Worm (Caenorhabditis elegans) whole organism, L1 larva: Measurements from ENCODE around the gene ZK1058.9.

Source experiments
- C16A3.4 ChIP-seq: fragments of 150-350 bp; optimal IDR thresholded peaks from 2 replicates; lab custom pipeline; 2014; ENCODE audit warnings: missing biosample characterization, missing genetic modification characterization
- F16B12.6 ChIP-seq: fragments of 150-350 bp; optimal IDR thresholded peaks from 2 replicates; lab custom pipeline; 2014; ENCODE audit warnings: missing biosample characterization, missing genetic modification characterization
- aha-1 ChIP-seq: fragments of 150-350 bp; optimal IDR thresholded peaks from 2 replicates; lab custom pipeline; 2014; ENCODE audit warnings: missing biosample characterization, missing genetic modification characterization
- alr-1 ChIP-seq: fragments of 200-800 bp; sonication (Bioruptor generic); optimal IDR thresholded peaks from 2 replicates; lab custom pipeline; 2018; ENCODE audit warnings: borderline replicate concordance, mild to moderate bottlenecking, missing genetic modification characterization, missing compliant biosample characterization
- blmp-1 ChIP-seq: fragments of 150-350 bp; optimal IDR thresholded peaks from 2 replicates; lab custom pipeline; 2014; ENCODE audit warnings: missing biosample characterization, missing genetic modification characterization
- ceh-63 ChIP-seq: fragments of 200-800 bp; sonication (Bioruptor generic); optimal IDR thresholded peaks from 2 replicates; lab custom pipeline; 2018; ENCODE audit warnings: mild to moderate bottlenecking, missing genetic modification characterization, missing compliant biosample characterization
- ceh-88 ChIP-seq: fragments of 200-800 bp; sonication (Bioruptor generic); IDR thresholded peaks from 2 replicates; pipeline ENCODE4 v1.3.6; 2022; ENCODE audit warnings: missing genetic modification characterization, missing compliant biosample characterization
- dsc-1 ChIP-seq: sonication (generic microtip); optimal IDR thresholded peaks from 2 replicates; lab custom pipeline; 2016; ENCODE audit warnings: mild to moderate bottlenecking, missing genetic modification characterization, missing compliant biosample characterization
- efl-1 ChIP-seq, 4 experiments: fragments of 150-350 bp; optimal IDR thresholded peaks in 3 of 4; peaks in 1 of 4; 1 replicate in 1 of 4; 2 replicates in 3 of 4; lab custom pipeline; 2014; ENCODE audit warnings: missing biosample characterization in 2 of 4, missing genetic modification characterization in 2 of 4, missing genetic modification reagents in 2 of 4
- efl-3 ChIP-seq: fragments of 200-800 bp; sonication (Bioruptor generic); optimal IDR thresholded peaks from 2 replicates; lab custom pipeline; 2018; ENCODE audit warnings: mild to moderate bottlenecking, missing genetic modification characterization, missing compliant biosample characterization
- egl-13 ChIP-seq: sonication (generic microtip); optimal IDR thresholded peaks from 2 replicates; lab custom pipeline; 2016; ENCODE audit warnings: missing genotype, missing genetic modification reagents, missing genetic modification characterization, missing compliant biosample characterization
- elt-3 ChIP-seq, 6 experiments: fragments of 150-350 bp in 1 of 6; sonication (generic microtip); optimal IDR thresholded peaks; 2 replicates each; lab custom pipeline; 2017 to 2018; ENCODE audit warnings: missing biosample characterization in 6 of 6, missing genetic modification characterization in 6 of 6, inconsistent platforms in 1 of 6
- fkh-8 ChIP-seq: sonication (generic microtip); optimal IDR thresholded peaks from 2 replicates; lab custom pipeline; 2016; ENCODE audit warnings: mild to moderate bottlenecking, missing genetic modification characterization, missing compliant biosample characterization
- fos-1 ChIP-seq: fragments of 150-350 bp; optimal IDR thresholded peaks from 2 replicates; lab custom pipeline; 2014; ENCODE audit warnings: missing biosample characterization, missing genetic modification characterization
- hlh-17 ChIP-seq: fragments of 200-800 bp; sonication (Bioruptor generic); optimal IDR thresholded peaks from 2 replicates; lab custom pipeline; 2018; ENCODE audit warnings: missing genetic modification characterization, mild to moderate bottlenecking, missing compliant biosample characterization, moderate library complexity, borderline replicate concordance
- isw-1 ChIP-seq: fragments of 200-800 bp; sonication (Bioruptor generic); IDR thresholded peaks from 2 replicates; pipeline ENCODE4 v1.3.6; 2022; ENCODE audit warnings: missing genetic modification characterization, missing compliant biosample characterization
- jun-1 ChIP-seq: fragments of 150-350 bp; optimal IDR thresholded peaks from 2 replicates; lab custom pipeline; 2014; ENCODE audit warnings: missing biosample characterization, missing genetic modification reagents, missing genetic modification characterization
- lin-13 ChIP-seq: fragments of 150-350 bp; optimal IDR thresholded peaks from 2 replicates; lab custom pipeline; 2014; ENCODE audit warnings: missing biosample characterization, missing genetic modification reagents, missing genetic modification characterization
- lin-15B ChIP-seq: fragments of 150-350 bp; sonication (generic microtip); optimal IDR thresholded peaks from 3 replicates; lab custom pipeline; 2014; ENCODE audit warnings: missing biosample characterization, missing genetic modification characterization
- lin-39 ChIP-seq: fragments of 150-350 bp; optimal IDR thresholded peaks from 2 replicates; lab custom pipeline; 2014; ENCODE audit warnings: missing biosample characterization, missing genetic modification reagents, missing genetic modification characterization
- mdl-1 ChIP-seq, 2 experiments: fragments of 150-350 bp; optimal IDR thresholded peaks; 2 replicates each; lab custom pipeline; 2014 to 2017; ENCODE audit warnings: missing biosample characterization in 2 of 2, missing genetic modification characterization in 2 of 2, inconsistent platforms in 1 of 2
- mef-2 ChIP-seq: fragments of 150-350 bp; optimal IDR thresholded peaks from 2 replicates; lab custom pipeline; 2014; ENCODE audit warnings: missing biosample characterization, missing genetic modification characterization
- mep-1 ChIP-seq: fragments of 150-350 bp; optimal IDR thresholded peaks from 2 replicates; lab custom pipeline; 2014; ENCODE audit warnings: missing biosample characterization, missing genetic modification characterization
- nhr-11 ChIP-seq: fragments of 150-350 bp; optimal IDR thresholded peaks from 2 replicates; lab custom pipeline; 2014; ENCODE audit warnings: missing biosample characterization, missing genetic modification characterization
- nhr-19 ChIP-seq: fragments of 200-800 bp; sonication (Bioruptor generic); conservative IDR thresholded peaks from 2 replicates; pipeline ENCODE4 v1.3.6; 2022; ENCODE audit warnings: missing genetic modification characterization, missing compliant biosample characterization
- nhr-71 ChIP-seq: sonication (generic microtip); optimal IDR thresholded peaks from 2 replicates; lab custom pipeline; 2016; ENCODE audit warnings: mild to moderate bottlenecking, missing genetic modification characterization, moderate library complexity, missing compliant biosample characterization
- nhr-77 ChIP-seq: fragments of 150-350 bp; optimal IDR thresholded peaks from 2 replicates; lab custom pipeline; 2014; ENCODE audit warnings: missing biosample characterization, missing genetic modification characterization
- nhr-84 ChIP-seq: sonication (generic microtip); optimal IDR thresholded peaks from 2 replicates; lab custom pipeline; 2017; ENCODE audit warnings: missing biosample characterization, missing genetic modification characterization
- nhr-85 ChIP-seq: sonication (generic microtip); peaks from one replicate; lab custom pipeline; 2016; ENCODE audit warnings: missing genetic modification characterization, inconsistent platforms, missing compliant biosample characterization
- nhr-90 ChIP-seq: sonication (generic microtip); optimal IDR thresholded peaks from 2 replicates; lab custom pipeline; 2016; ENCODE audit warnings: mild to moderate bottlenecking, missing genetic modification characterization, missing compliant biosample characterization; ENCODE audit not compliant: poor library complexity
- pag-3 ChIP-seq: sonication (generic microtip); optimal IDR thresholded peaks from 2 replicates; lab custom pipeline; 2017; ENCODE audit warnings: missing genetic modification characterization, mild to moderate bottlenecking, missing compliant biosample characterization, antibody characterized with exemption, borderline replicate concordance; ENCODE audit not compliant: insufficient read depth
- pax-3 ChIP-seq: fragments of 200-800 bp; sonication (Bioruptor generic); optimal IDR thresholded peaks from 2 replicates; lab custom pipeline; 2018; ENCODE audit warnings: mild to moderate bottlenecking, missing genetic modification characterization, moderate library complexity, missing compliant biosample characterization
- rnt-1 ChIP-seq: sonication (generic microtip); optimal IDR thresholded peaks from 2 replicates; lab custom pipeline; 2016; ENCODE audit warnings: mild to moderate bottlenecking, missing genetic modification characterization, moderate library complexity, missing compliant biosample characterization
- skn-1 ChIP-seq: fragments of 150-350 bp; optimal IDR thresholded peaks from 2 replicates; lab custom pipeline; 2014; ENCODE audit warnings: missing biosample characterization, missing genetic modification characterization
- snpc-4 ChIP-seq: fragments of 150-350 bp; optimal IDR thresholded peaks from 2 replicates; lab custom pipeline; 2014; ENCODE audit warnings: missing biosample characterization, missing genetic modification characterization
- snu-23 ChIP-seq: sonication (generic microtip); optimal IDR thresholded peaks from 2 replicates; lab custom pipeline; 2016; ENCODE audit warnings: missing genetic modification characterization, missing compliant biosample characterization
- sptf-1 ChIP-seq: fragments of 150-350 bp; optimal IDR thresholded peaks from 2 replicates; lab custom pipeline; 2014; ENCODE audit warnings: missing biosample characterization, missing genetic modification characterization
- sup-37 ChIP-seq: fragments of 200-800 bp; sonication (Bioruptor generic); optimal IDR thresholded peaks from 2 replicates; lab custom pipeline; 2018; ENCODE audit warnings: mild to moderate bottlenecking, missing genetic modification characterization, missing compliant biosample characterization
- swsn-7 ChIP-seq: sonication (generic microtip); optimal IDR thresholded peaks from 2 replicates; lab custom pipeline; 2016; ENCODE audit warnings: missing genetic modification characterization, missing compliant biosample characterization
- unc-30 ChIP-seq: sonication (generic microtip); optimal IDR thresholded peaks from 2 replicates; lab custom pipeline; 2017; ENCODE audit warnings: missing biosample characterization, missing genetic modification characterization
- unc-62 ChIP-seq: fragments of 150-350 bp; optimal IDR thresholded peaks from 2 replicates; lab custom pipeline; 2014; ENCODE audit warnings: missing biosample characterization, missing genetic modification reagents, missing genetic modification characterization
- unc-86 ChIP-seq: sonication (generic microtip); optimal IDR thresholded peaks from 2 replicates; lab custom pipeline; 2016; ENCODE audit warnings: missing genetic modification characterization, missing compliant biosample characterization
- xbp-1 ChIP-seq: sonication (generic microtip); optimal IDR thresholded peaks from 2 replicates; lab custom pipeline; 2016; ENCODE audit warnings: missing genetic modification characterization, missing compliant biosample characterization
- ztf-11 ChIP-seq, 2 experiments: sonication (generic microtip); optimal IDR thresholded peaks; 2 replicates each; lab custom pipeline; 2016 to 2017; ENCODE audit warnings: missing genetic modification characterization in 2 of 2, missing biosample characterization in 1 of 2, missing compliant biosample characterization in 1 of 2

Gene ZK1058.9

ce11 chrIII:3952058-3952457 is 26.0 kb upstream of the ZK1058.9 start (continued):
- TF ChIP-seq efl-3 (no peak), ceh-88 (GFP tag; lab: Robert Waterston, UW) (no peak), pax-3 (no peak), nhr-85 (tag; lab: Kevin White, UChicago) (no peak), lin-15B (tag; lab: Kevin White, UChicago) (no peak), unc-62 (GFP tag; lab: Kevin White, UChicago) (no peak), ceh-63 (GFP tag; lab: Kevin White, UChicago) (no peak), nhr-19 (GFP tag; lab: Robert Waterston, UW) (no peak), C16A3.4 (tag; lab: Kevin White, UChicago) (peak; percentile 28), ztf-11 (tag; optimal IDR thresholded peaks at IDR 0.05; lab: Kevin White, UChicago) (no peak), jun-1 (tag; lab: Kevin White, UChicago) (no peak), swsn-7 (tag; lab: Kevin White, UChicago) (no peak)

- TF ChIP-seq nhr-71 (no peak), lin-39 (tag; lab: Kevin White, UChicago) (no peak)
Observed at ce11 chrIII:3935808-3936207, 9.8 kb upstream of the ZK1058.9 start, which contains the start of gene npl-10. TSS of gene npl-10 (minus strand) at chrIII:3935908.

- TF ChIP-seq efl-1 (optimal IDR thresholded peaks at IDR 0.05; lab: Kevin White, UChicago) (no peak), efl-1 (GFP tag; optimal IDR thresholded peaks at IDR 0.05 in 1 of 2; lab: Kevin White, UChicago) (peak in 1 of 2 experiments; percentile 84), swsn-7 (tag; lab: Kevin White, UChicago) (no peak)
Observed at ce11 chrIII:3931423-3931822, 5.4 kb upstream of the ZK1058.9 start, which contains the start of gene F37A8.2. TSS of gene F37A8.2 (minus strand) at chrIII:3931523.

ce11 chrIII:3928136-3928535 is 2.1 kb upstream of the ZK1058.9 start, which contains the start of gene F37A8.1:
TSS of gene F37A8.1 (plus strand) at chrIII:3928436.
- no peak for TF ChIP-seq blmp-1 (tag; lab: Kevin White, UChicago)
- no peak for TF ChIP-seq nhr-90 (tag; lab: Kevin White, UChicago)
- TF ChIP-seq F16B12.6 (tag; lab: Kevin White, UChicago) = no peak
- TF ChIP-seq nhr-11 = no peak
- TF ChIP-seq lin-39 (tag; lab: Kevin White, UChicago) = no peak
- no peak for TF ChIP-seq egl-13 (tag; lab: Kevin White, UChicago)
- TF ChIP-seq alr-1 (tag; lab: Kevin White, UChicago) = no peak
- no peak for TF ChIP-seq ceh-63 (GFP tag; lab: Kevin White, UChicago)
- TF ChIP-seq pax-3 = no peak
- TF ChIP-seq xbp-1 (tag; lab: Kevin White, UChicago) = no peak

- no peak for TF ChIP-seq sptf-1
- TF ChIP-seq lin-13 = no peak
- TF ChIP-seq sup-37 (GFP tag; lab: Kevin White, UChicago) = no peak
- no peak for TF ChIP-seq mep-1 (tag; lab: Kevin White, UChicago)
- TF ChIP-seq mef-2 (tag; lab: Kevin White, UChicago) = no peak
- no peak for TF ChIP-seq fkh-8 (tag; lab: Kevin White, UChicago)
- TF ChIP-seq unc-86 (tag; lab: Kevin White, UChicago) = no peak
- no peak for TF ChIP-seq swsn-7 (tag; lab: Kevin White, UChicago)
- TF ChIP-seq unc-62 (GFP tag; lab: Kevin White, UChicago) = no peak
- no peak for TF ChIP-seq elt-3 (tag; optimal IDR thresholded peaks at IDR 0.05; lab: Kevin White, UChicago)
- TF ChIP-seq dsc-1 (tag; lab: Kevin White, UChicago) = peak; percentile 51
- TF ChIP-seq ztf-11 (tag; optimal IDR thresholded peaks at IDR 0.05; lab: Kevin White, UChicago) = no peak
- TF ChIP-seq hlh-17 (GFP tag; lab: Kevin White, UChicago) = no peak
- TF ChIP-seq nhr-84 = no peak
- TF ChIP-seq nhr-19 (GFP tag; lab: Robert Waterston, UW) = peak; percentile 43; the same call in 1 of the 2 replicates
- no peak for TF ChIP-seq unc-30 (tag; lab: Kevin White, UChicago)
- TF ChIP-seq mdl-1 (tag; optimal IDR thresholded peaks at IDR 0.05; lab: Kevin White, UChicago) = no peak
- TF ChIP-seq nhr-77 (tag; lab: Kevin White, UChicago) = no peak
- no peak for TF ChIP-seq skn-1 (tag; lab: Kevin White, UChicago)
- TF ChIP-seq snpc-4 (tag; lab: Kevin White, UChicago) = no peak
- TF ChIP-seq fos-1 (tag; lab: Kevin White, UChicago) = no peak
- no peak for TF ChIP-seq aha-1 (tag; lab: Kevin White, UChicago)
- peak; percentile 25 for TF ChIP-seq snu-23 (GFP tag; lab: Kevin White, UChicago)
- TF ChIP-seq pag-3 (tag; lab: Kevin White, UChicago) = peak; percentile 92
- no peak for TF ChIP-seq isw-1 (GFP tag; lab: Robert Waterston, UW)
- TF ChIP-seq rnt-1 (tag; lab: Kevin White, UChicago) = peak; percentile 58
Observed at ce11 chrIII:3927450-3927849, 1.4 kb upstream of the ZK1058.9 start.
